Worm (Caenorhabditis elegans): ENCODE data around the gene rpl-15.

ce11 chrIV:623876-624275, 30.5 kb downstream of the rpl-15 start:
- no peak for TF ChIP-seq nhr-6 (tag; optimal IDR thresholded peaks at IDR 0.05)
- no peak for TF ChIP-seq ceh-16 (tag; optimal IDR thresholded peaks at IDR 0.05)
- TF ChIP-seq unc-55 (GFP tag; optimal IDR thresholded peaks at IDR 0.05), result no peak
- TF ChIP-seq peb-1 (tag; optimal IDR thresholded peaks at IDR 0.05), result no peak
- no peak for TF ChIP-seq F13H6.1 (tag; optimal IDR thresholded peaks at IDR 0.05)
- TF ChIP-seq egl-27 (tag; optimal IDR thresholded peaks at IDR 0.05), result no peak
- TF ChIP-seq unc-62 (GFP tag; optimal IDR thresholded peaks at IDR 0.05), result no peak
